Worm (Caenorhabditis elegans) whole organism, young adult: ENCODE data around the gene cyp-14A4.

Experiments
- B0336.3 ChIP-seq: fragments of 200-800 bp; sonication (Bioruptor generic); IDR thresholded peaks from 2 replicates; pipeline ENCODE4 v1.3.6; 2022; ENCODE audit warnings: missing genetic modification characterization, missing compliant biosample characterization
- C06A6.2 ChIP-seq: fragments of 200-800 bp; sonication (Bioruptor generic); conservative IDR thresholded peaks from 2 replicates; pipeline ENCODE4 v1.3.6; 2022; ENCODE audit warnings: missing genetic modification characterization, missing compliant biosample characterization
- C17E4.6 ChIP-seq: fragments of 200-800 bp; sonication (Bioruptor generic); IDR thresholded peaks from 2 replicates; pipeline ENCODE4 v1.3.6; 2022; ENCODE audit warnings: missing genetic modification reagents, missing genetic modification characterization, missing compliant biosample characterization
- F10E7.11 ChIP-seq: sonication (generic microtip); optimal IDR thresholded peaks from 2 replicates; lab custom pipeline; 2017; ENCODE audit warnings: mild to moderate bottlenecking, missing genetic modification characterization, moderate library complexity, missing compliant biosample characterization
- F22D6.2 ChIP-seq: sonication (generic microtip); optimal IDR thresholded peaks from 2 replicates; lab custom pipeline; 2016; ENCODE audit warnings: mild to moderate bottlenecking, missing genetic modification characterization, missing compliant biosample characterization
- F37B4.10 ChIP-seq: fragments of 200-800 bp; sonication (Bioruptor generic); IDR thresholded peaks from 2 replicates; pipeline ENCODE4 v1.3.6; 2022; ENCODE audit warnings: missing genetic modification characterization, missing compliant biosample characterization
- F39B2.1 ChIP-seq: fragments of 200-800 bp; sonication (Bioruptor generic); IDR thresholded peaks from 2 replicates; pipeline ENCODE4 v1.3.6; 2022; ENCODE audit warnings: missing genetic modification reagents, missing genetic modification characterization, missing compliant biosample characterization
- F57C9.4 ChIP-seq: sonication (generic microtip); optimal IDR thresholded peaks from 2 replicates; lab custom pipeline; 2017; ENCODE audit warnings: mild to moderate bottlenecking, missing genetic modification characterization, missing compliant biosample characterization
- K12H6.12 ChIP-seq: fragments of 200-800 bp; sonication (Bioruptor generic); optimal IDR thresholded peaks from 2 replicates; lab custom pipeline; 2018; ENCODE audit warnings: mild to moderate bottlenecking, missing genetic modification characterization, missing compliant biosample characterization
- Y53F4B.3 ChIP-seq: fragments of 200-800 bp; sonication (Bioruptor generic); IDR thresholded peaks from 2 replicates; pipeline ENCODE4 v1.3.6; 2022; ENCODE audit warnings: missing genetic modification reagents, missing genetic modification characterization, missing compliant biosample characterization
- Y79H2A.3 ChIP-seq: fragments of 200-800 bp; sonication (Bioruptor generic); conservative IDR thresholded peaks from 2 replicates; pipeline ENCODE4 v1.3.6; 2022; ENCODE audit warnings: missing genetic modification reagents, missing genetic modification characterization, missing compliant biosample characterization
- Y95B8A.8 ChIP-seq: fragments of 200-800 bp; sonication (Bioruptor generic); IDR thresholded peaks from 2 replicates; pipeline ENCODE4 v1.3.6; 2022; ENCODE audit warnings: missing genetic modification reagents, missing genetic modification characterization, missing compliant biosample characterization
- ZK185.1 ChIP-seq: sonication (generic microtip); optimal IDR thresholded peaks from 2 replicates; lab custom pipeline; 2016; ENCODE audit warnings: mild to moderate bottlenecking, missing genetic modification characterization, missing compliant biosample characterization; ENCODE audit not compliant: poor library complexity, severe bottlenecking
- atf-7 ChIP-seq: sonication (generic microtip); optimal IDR thresholded peaks from 2 replicates; lab custom pipeline; 2017; ENCODE audit warnings: mild to moderate bottlenecking, missing genetic modification characterization, missing compliant biosample characterization
- athp-1 ChIP-seq: sonication (generic microtip); optimal IDR thresholded peaks from 2 replicates; lab custom pipeline; 2017; ENCODE audit warnings: mild to moderate bottlenecking, missing genetic modification characterization, missing compliant biosample characterization
- attf-5 ChIP-seq: fragments of 200-800 bp; sonication (Bioruptor generic); optimal IDR thresholded peaks from 2 replicates; lab custom pipeline; 2018; ENCODE audit warnings: mild to moderate bottlenecking, missing genetic modification characterization, missing compliant biosample characterization
- bed-1 ChIP-seq: fragments of 200-800 bp; sonication (Bioruptor generic); IDR thresholded peaks from 2 replicates; pipeline ENCODE4 v1.3.6; 2022; ENCODE audit warnings: missing genetic modification reagents, missing genetic modification characterization, missing compliant biosample characterization
- cebp-1 ChIP-seq, 2 experiments: fragments of 200-800 bp in 1 of 2; sonication (Bioruptor generic) in 1 of 2; sonication (generic microtip) in 1 of 2; IDR thresholded peaks in 1 of 2; optimal IDR thresholded peaks in 1 of 2; 2 replicates each; pipeline versions ENCODE4 v1.3.6 to Lab custom; 2017 to 2022; ENCODE audit warnings: missing compliant biosample characterization in 2 of 2, missing genetic modification characterization in 2 of 2, mild to moderate bottlenecking in 1 of 2, missing genetic modification reagents in 1 of 2, moderate library complexity in 1 of 2
- ceh-58 ChIP-seq: fragments of 200-800 bp; sonication (Bioruptor generic); IDR thresholded peaks from 2 replicates; pipeline ENCODE4 v1.3.6; 2022; ENCODE audit warnings: missing genetic modification characterization, missing compliant biosample characterization
- dox-1 ChIP-seq: fragments of 200-800 bp; sonication (Bioruptor generic); IDR thresholded peaks from 2 replicates; pipeline ENCODE4 v1.3.6; 2022; ENCODE audit warnings: missing genetic modification reagents, missing genetic modification characterization, missing compliant biosample characterization
- dpff-1 ChIP-seq: sonication (generic microtip); optimal IDR thresholded peaks from 2 replicates; lab custom pipeline; 2017; ENCODE audit warnings: mild to moderate bottlenecking, missing genetic modification characterization, missing compliant biosample characterization
- egl-18 ChIP-seq: fragments of 200-800 bp; sonication (Bioruptor generic); IDR thresholded peaks from 2 replicates; pipeline ENCODE4 v1.3.6; 2022; ENCODE audit warnings: missing genetic modification reagents, missing genetic modification characterization, missing compliant biosample characterization
- ets-4 ChIP-seq: fragments of 200-800 bp; sonication (Bioruptor generic); optimal IDR thresholded peaks from 2 replicates; lab custom pipeline; 2018; ENCODE audit warnings: mild to moderate bottlenecking, missing genetic modification characterization, missing compliant biosample characterization
- fkh-3 ChIP-seq: sonication (generic microtip); optimal IDR thresholded peaks from 2 replicates; lab custom pipeline; 2016; ENCODE audit warnings: mild to moderate bottlenecking, missing genetic modification characterization, missing compliant biosample characterization
- hrde-1 ChIP-seq: sonication (generic microtip); optimal IDR thresholded peaks from 2 replicates; lab custom pipeline; 2016; ENCODE audit warnings: missing genetic modification characterization, mild to moderate bottlenecking, missing compliant biosample characterization, moderate library complexity, missing genotype, missing genetic modification reagents, borderline replicate concordance
- hsf-1 ChIP-seq: fragments of 200-800 bp; sonication (Bioruptor generic); IDR thresholded peaks from 2 replicates; pipeline ENCODE4 v1.3.6; 2022; ENCODE audit warnings: missing genetic modification reagents, missing genetic modification characterization, missing compliant biosample characterization
- let-526 ChIP-seq: fragments of 200-800 bp; sonication (Bioruptor generic); IDR thresholded peaks from 2 replicates; pipeline ENCODE4 v1.3.6; 2022; ENCODE audit warnings: missing genetic modification reagents, missing genetic modification characterization, missing compliant biosample characterization
- let-607 ChIP-seq, 2 experiments: fragments of 200-800 bp in 1 of 2; sonication (Bioruptor generic) in 1 of 2; sonication (generic microtip) in 1 of 2; optimal IDR thresholded peaks; 2 replicates each; lab custom pipeline; 2016 to 2018; ENCODE audit warnings: mild to moderate bottlenecking in 2 of 2, missing compliant biosample characterization in 2 of 2, missing genetic modification characterization in 2 of 2, moderate library complexity in 2 of 2, missing genotype in 1 of 2
- lin-26 ChIP-seq: fragments of 200-800 bp; sonication (Bioruptor generic); IDR thresholded peaks from 2 replicates; pipeline ENCODE4 v1.3.6; 2022; ENCODE audit warnings: missing genetic modification reagents, missing genetic modification characterization, missing compliant biosample characterization
- lin-54 ChIP-seq: fragments of 200-800 bp; sonication (Bioruptor generic); optimal IDR thresholded peaks from 2 replicates; lab custom pipeline; 2018; ENCODE audit warnings: mild to moderate bottlenecking, missing genetic modification characterization, missing compliant biosample characterization
- madf-6 ChIP-seq: fragments of 200-800 bp; sonication (Bioruptor generic); IDR thresholded peaks from 2 replicates; pipeline ENCODE4 v1.3.6; 2022; ENCODE audit warnings: missing genetic modification reagents, missing genetic modification characterization, missing compliant biosample characterization
- nfyb-1 ChIP-seq: fragments of 200-800 bp; sonication (Bioruptor generic); IDR thresholded peaks from 2 replicates; pipeline ENCODE4 v1.3.6; 2022; ENCODE audit warnings: missing genetic modification reagents, missing genetic modification characterization, missing compliant biosample characterization
- nhr-80 ChIP-seq: sonication (generic microtip); optimal IDR thresholded peaks from 2 replicates; lab custom pipeline; 2016; ENCODE audit warnings: missing genetic modification characterization, missing compliant biosample characterization
- snpc-1.3 ChIP-seq: sonication (generic microtip); optimal IDR thresholded peaks from 2 replicates; lab custom pipeline; 2017; ENCODE audit warnings: missing genetic modification characterization, mild to moderate bottlenecking, missing compliant biosample characterization, antibody characterized with exemption, moderate library complexity, missing genotype, missing genetic modification reagents; ENCODE audit not compliant: insufficient read depth
- tbp1 ChIP-seq: fragments of 200-800 bp; sonication (Bioruptor generic); optimal IDR thresholded peaks from 2 replicates; lab custom pipeline; 2018; ENCODE audit warnings: mild to moderate bottlenecking, missing genetic modification characterization, missing compliant biosample characterization
- unc-62 ChIP-seq: fragments of 150-350 bp; optimal IDR thresholded peaks from 2 replicates; lab custom pipeline; 2014; ENCODE audit warnings: missing biosample characterization, missing genetic modification reagents, missing genetic modification characterization
- ztf-22 ChIP-seq: fragments of 200-800 bp; sonication (Bioruptor generic); optimal IDR thresholded peaks from 2 replicates; lab custom pipeline; 2018; ENCODE audit warnings: mild to moderate bottlenecking, missing genetic modification characterization, moderate library complexity, missing compliant biosample characterization
- ztf-25 ChIP-seq: fragments of 200-800 bp; sonication (Bioruptor generic); IDR thresholded peaks from 2 replicates; pipeline ENCODE4 v1.3.6; 2022; ENCODE audit warnings: missing genetic modification reagents, missing genetic modification characterization, missing compliant biosample characterization
- ztf-26 ChIP-seq: sonication (generic microtip); optimal IDR thresholded peaks from 2 replicates; lab custom pipeline; 2017; ENCODE audit warnings: missing genetic modification characterization, missing compliant biosample characterization

cyp-14A4 gene

ce11 chrX:13315093-13315492, 31.1 kb upstream of the cyp-14A4 start:
- TF ChIP-seq snpc-1.3 (tag; lab: Kevin White, UChicago): no peak
- no peak for TF ChIP-seq Y95B8A.8
- no peak for TF ChIP-seq F37B4.10 (GFP tag; lab: Robert Waterston, UW)
- no peak for TF ChIP-seq hrde-1 (tag; lab: Kevin White, UChicago)
- TF ChIP-seq madf-6 (GFP tag; lab: Robert Waterston, UW): no peak
- TF ChIP-seq ceh-58 (GFP tag; lab: Robert Waterston, UW): no peak
- TF ChIP-seq Y79H2A.3 (GFP tag; lab: Robert Waterston, UW): no peak
- TF ChIP-seq ztf-25 (GFP tag; lab: Robert Waterston, UW): no peak
- no peak for TF ChIP-seq bed-1

- TF ChIP-seq nhr-80 (tag; lab: Kevin White, UChicago): peak; percentile 56
- TF ChIP-seq Y53F4B.3 (GFP tag; lab: Robert Waterston, UW): no peak
- TF ChIP-seq F22D6.2: no peak
- TF ChIP-seq nfyb-1 (GFP tag; lab: Robert Waterston, UW): peak; percentile 57
- TF ChIP-seq madf-6 (GFP tag; lab: Robert Waterston, UW): no peak
Observed at ce11 chrX:13311641-13312423, 27.8 kb upstream of the cyp-14A4 start, which contains the start of gene F46G10.1. TSS of gene F46G10.1 (minus strand) at chrX:13311755.

- TF ChIP-seq atf-7 (tag; lab: Kevin White, UChicago) (peak; percentile 12), let-607 (tag; optimal IDR thresholded peaks at IDR 0.05; lab: Kevin White, UChicago) (peak in 1 of 2 experiments; percentile 35), ets-4 (GFP tag; lab: Kevin White, UChicago) (peak; percentile 56), cebp-1 (GFP tag; IDR thresholded peaks at IDR 0.05; lab: Robert Waterston, UW) (peak; percentile 41; the same call in 1 of the 2 replicates), cebp-1 (tag; optimal IDR thresholded peaks at IDR 0.05; lab: Kevin White, UChicago) (peak; percentile 51), ZK185.1 (peak; percentile 39), nhr-80 (tag; lab: Kevin White, UChicago) (peak; percentile 94), athp-1 (tag; lab: Kevin White, UChicago) (no peak), ztf-22 (GFP tag; lab: Kevin White, UChicago) (peak; percentile 14), dox-1 (GFP tag; lab: Robert Waterston, UW) (peak; percentile 69; the same call in 1 of the 2 replicates), F10E7.11 (tag; lab: Kevin White, UChicago) (no peak), lin-54 (GFP tag; lab: Kevin White, UChicago) (no peak), attf-5 (peak; percentile 2), tbp1 (GFP tag; lab: Kevin White, UChicago) (peak; percentile 32)
- TF ChIP-seq, all 124 proteins: peak for 10
Observed at ce11 chrX:13310763-13311162, 26.8 kb upstream of the cyp-14A4 start.

- no peak for TF ChIP-seq B0336.3
- TF ChIP-seq F39B2.1 (GFP tag; lab: Robert Waterston, UW): no peak
- TF ChIP-seq nfyb-1 (GFP tag; lab: Robert Waterston, UW): no peak
- no peak for TF ChIP-seq K12H6.12 (tag; lab: Kevin White, UChicago)
- TF ChIP-seq hsf-1 (GFP tag; lab: Robert Waterston, UW): no peak
- TF ChIP-seq egl-18 (GFP tag; lab: Robert Waterston, UW): no peak
- TF ChIP-seq C06A6.2 (GFP tag; lab: Robert Waterston, UW): no peak
- TF ChIP-seq dpff-1: no peak
- TF ChIP-seq unc-62 (GFP tag; lab: Kevin White, UChicago): no peak
- no peak for TF ChIP-seq ceh-58 (GFP tag; lab: Robert Waterston, UW)
- no peak for TF ChIP-seq hrde-1 (tag; lab: Kevin White, UChicago)
- no peak for TF ChIP-seq ztf-26 (tag; lab: Kevin White, UChicago)
- TF ChIP-seq fkh-3 (tag; lab: Kevin White, UChicago): no peak
- no peak for TF ChIP-seq lin-26
- no peak for TF ChIP-seq F57C9.4 (tag; lab: Kevin White, UChicago)
- TF ChIP-seq C17E4.6 (GFP tag; lab: Robert Waterston, UW): no peak
- no peak for TF ChIP-seq let-526 (GFP tag; lab: Robert Waterston, UW)
Observed at ce11 chrX:13308745-13309144, 24.7 kb upstream of the cyp-14A4 start, which contains the start of gene srxa-8. TSS of gene srxa-8 (minus strand) at chrX:13308845.
